Worm (Caenorhabditis elegans) whole organism, mixed stage, embryonic: ENCODE measurements around the gene memb-2.

ENCODE experiments used
- cnd-1 ChIP-seq: fragments of 200-800 bp; sonication (Bioruptor generic); optimal IDR thresholded peaks from 2 replicates; lab custom pipeline; 2018; ENCODE audit warnings: mild to moderate bottlenecking, missing genetic modification characterization, missing compliant biosample characterization
- drap-1 ChIP-seq: fragments of 200-800 bp; sonication (Bioruptor generic); optimal IDR thresholded peaks from 3 replicates; lab custom pipeline; 2018; ENCODE audit warnings: mild to moderate bottlenecking, missing genetic modification characterization, missing compliant biosample characterization
- elt-1 ChIP-seq: sonication (generic microtip); optimal IDR thresholded peaks from 2 replicates; lab custom pipeline; 2017; ENCODE audit warnings: missing genetic modification characterization, mild to moderate bottlenecking, missing compliant biosample characterization, antibody characterized with exemption, moderate library complexity, borderline replicate concordance; ENCODE audit not compliant: insufficient read depth
- elt-3 ChIP-seq: fragments of 150-350 bp; optimal IDR thresholded peaks from 2 replicates; lab custom pipeline; 2014; ENCODE audit warnings: missing biosample characterization, missing genetic modification characterization
- ham-2 ChIP-seq: fragments of 200-800 bp; sonication (Bioruptor generic); optimal IDR thresholded peaks from 2 replicates; lab custom pipeline; 2018; ENCODE audit warnings: mild to moderate bottlenecking, missing genetic modification characterization, missing compliant biosample characterization
- lsy-2 ChIP-seq: fragments of 150-350 bp; optimal IDR thresholded peaks from 2 replicates; lab custom pipeline; 2014; ENCODE audit warnings: missing biosample characterization, missing genetic modification characterization
- nhr-12 ChIP-seq: fragments of 150-350 bp; optimal IDR thresholded peaks from 2 replicates; lab custom pipeline; 2014; ENCODE audit warnings: missing biosample characterization, missing genetic modification characterization
- nhr-2 ChIP-seq: fragments of 150-350 bp; optimal IDR thresholded peaks from 2 replicates; lab custom pipeline; 2014; ENCODE audit warnings: missing biosample characterization, missing genetic modification characterization
- nhr-237 ChIP-seq: fragments of 150-350 bp; optimal IDR thresholded peaks from 2 replicates; lab custom pipeline; 2014; ENCODE audit warnings: missing biosample characterization, missing genetic modification characterization
- sem-2 ChIP-seq: fragments of 200-800 bp; sonication (Bioruptor generic); optimal IDR thresholded peaks from 2 replicates; lab custom pipeline; 2018; ENCODE audit warnings: mild to moderate bottlenecking, missing genetic modification characterization, missing compliant biosample characterization
- snpc-4 ChIP-seq: fragments of 150-350 bp; optimal IDR thresholded peaks from 2 replicates; lab custom pipeline; 2014; ENCODE audit warnings: missing biosample characterization, missing genetic modification characterization
- unc-39 ChIP-seq: fragments of 150-350 bp; optimal IDR thresholded peaks from 2 replicates; lab custom pipeline; 2014; ENCODE audit warnings: missing biosample characterization, missing genetic modification characterization
- unc-62 ChIP-seq: fragments of 150-350 bp; optimal IDR thresholded peaks from 2 replicates; lab custom pipeline; 2014; ENCODE audit warnings: missing biosample characterization, missing genetic modification reagents, missing genetic modification characterization
- ztf-11 ChIP-seq: fragments of 150-350 bp; optimal IDR thresholded peaks from 2 replicates; lab custom pipeline; 2014; ENCODE audit warnings: missing biosample characterization, missing genetic modification characterization

- TF ChIP-seq unc-39 (no peak), unc-62 (GFP tag; lab: Kevin White, UChicago) (no peak), nhr-2 (tag; lab: Kevin White, UChicago) (no peak), lsy-2 (tag; lab: Kevin White, UChicago) (no peak), snpc-4 (tag; lab: Kevin White, UChicago) (no peak), nhr-237 (tag; lab: Kevin White, UChicago) (no peak), drap-1 (GFP tag; lab: Kevin White, UChicago) (no peak), ham-2 (GFP tag; lab: Kevin White, UChicago) (no peak), sem-2 (GFP tag; lab: Kevin White, UChicago) (no peak), elt-3 (no peak), ztf-11 (no peak), elt-1 (tag; lab: Kevin White, UChicago) (no peak), cnd-1 (tag; lab: Kevin White, UChicago) (no peak), nhr-12 (no peak)
Measured at ce11 chrV:5666036-5666729, 46.2 kb upstream of the memb-2 start, which contains the start of gene C14C11.7.
